Worm (Caenorhabditis elegans): ENCODE results near the gene C54E4.5.

Gene C54E4.5

DNA sequence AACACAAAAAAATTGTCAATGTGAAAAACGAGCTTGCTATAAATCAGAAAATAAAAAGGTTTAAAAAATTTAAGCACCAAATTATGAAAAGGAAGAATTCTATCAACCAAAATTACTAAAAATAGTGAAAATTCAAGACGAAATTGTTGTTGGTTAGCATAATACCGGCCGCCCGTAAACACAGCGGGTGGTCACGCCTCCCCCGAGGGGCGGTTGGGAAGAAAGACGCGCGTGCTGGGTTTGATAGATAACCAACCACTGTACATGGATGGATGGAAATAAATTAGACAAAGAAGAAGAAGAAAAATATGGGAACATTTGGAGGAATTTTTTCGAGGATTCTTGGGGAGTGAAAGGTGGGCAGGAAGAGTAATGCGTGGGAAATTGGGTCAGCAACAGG is 6.8 kb downstream of the C54E4.5 start:
- TF ChIP-seq aptf-2 (GFP tag; conservative IDR thresholded peaks at IDR 0.05) (no peak), egl-44 (GFP tag; IDR thresholded peaks at IDR 0.05) (no peak), sptf-2 (GFP tag; optimal IDR thresholded peaks at IDR 0.05) (no peak), cebp-2 (GFP tag; IDR thresholded peaks at IDR 0.05) (no peak), ztf-3 (GFP tag; optimal IDR thresholded peaks at IDR 0.05) (no peak), somi-1 (GFP tag; optimal IDR thresholded peaks at IDR 0.05) (no peak), tlf-1 (GFP tag; optimal IDR thresholded peaks at IDR 0.05) (no peak), snpc-4 (GFP tag; optimal IDR thresholded peaks at IDR 0.05) (no peak), snpc-4 (tag; optimal IDR thresholded peaks at IDR 0.05) (no peak), bed-2 (GFP tag; IDR thresholded peaks at IDR 0.05) (no peak), T07F8.4 (tag; optimal IDR thresholded peaks at IDR 0.05) (no peak), atf-7 (tag; optimal IDR thresholded peaks at IDR 0.05) (no peak), dpff-1 (tag; optimal IDR thresholded peaks at IDR 0.05) (no peak)

DNA sequence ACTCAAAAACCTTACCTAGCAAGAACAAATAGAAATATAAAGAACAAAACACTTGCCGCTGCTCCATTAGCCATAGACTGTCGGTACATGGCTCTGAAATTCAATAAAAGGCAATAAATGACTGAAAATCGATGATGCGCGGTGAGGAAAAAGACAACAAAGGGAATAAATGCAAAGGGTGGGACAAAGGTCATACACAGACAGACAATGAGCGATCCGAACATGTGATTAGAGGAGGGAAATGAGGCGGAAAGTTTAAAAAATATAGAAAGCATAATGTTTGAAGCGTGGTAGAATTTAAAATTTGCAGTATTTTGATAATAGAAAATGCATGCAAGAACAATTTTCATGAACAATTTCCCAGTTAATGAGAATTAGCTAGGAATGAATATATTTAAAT is 8.6 kb downstream of the C54E4.5 start, which contains the start of gene C54E4.12:
Gene C54E4.12 (minus strand): TSS at position 101 of the 400 bp plus-strand sequence.
- no peak for TF ChIP-seq ztf-28 (GFP tag; IDR thresholded peaks at IDR 0.05)
- no peak for TF ChIP-seq K11D2.4 (GFP tag; IDR thresholded peaks at IDR 0.05)
- no peak for TF ChIP-seq ccch-3 (GFP tag; optimal IDR thresholded peaks at IDR 0.05)
- TF ChIP-seq ztf-25 (GFP tag; IDR thresholded peaks at IDR 0.05) = no peak
- TF ChIP-seq lir-1 (GFP tag; conservative IDR thresholded peaks at IDR 0.05) = no peak

DNA sequence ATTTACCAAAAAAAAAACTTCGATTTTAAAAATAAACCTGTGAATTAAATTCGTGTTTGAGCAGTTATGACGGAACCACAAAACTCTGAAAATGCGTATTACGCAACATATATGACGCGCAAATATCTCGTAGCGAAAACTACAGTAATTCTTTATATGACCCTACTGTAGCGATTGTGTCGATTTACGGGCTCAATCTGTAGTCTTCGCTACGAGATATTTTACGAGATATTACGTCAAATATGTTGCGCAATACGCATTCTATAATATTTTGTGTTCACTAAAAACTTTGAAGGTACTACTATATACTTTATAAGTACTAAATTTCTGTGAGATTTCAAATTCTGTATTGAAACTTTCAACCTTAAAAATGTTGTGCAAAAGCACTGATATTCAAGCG is 11.6 kb downstream of the C54E4.5 start:
- TF ChIP-seq efl-1 (GFP tag; optimal IDR thresholded peaks at IDR 0.05) = no peak

DNA sequence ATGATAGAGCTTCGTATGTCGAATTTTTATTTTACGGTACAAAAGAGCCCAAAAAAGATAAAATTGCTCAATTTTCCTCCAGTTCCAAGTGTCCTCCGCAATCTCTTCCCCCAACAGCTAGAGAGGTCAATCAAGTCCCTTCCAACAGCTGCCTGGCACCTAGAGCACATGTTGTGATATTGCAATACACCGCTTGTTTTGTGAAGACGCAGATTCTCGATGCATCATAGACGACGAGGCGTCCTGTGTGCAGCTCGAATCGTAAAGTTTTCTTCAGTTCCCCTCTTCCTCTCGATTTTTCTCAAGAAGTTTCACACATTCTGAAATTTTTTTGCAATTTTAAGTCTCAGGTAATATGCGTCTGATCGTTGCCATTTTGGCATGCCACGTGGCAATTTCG is 12.5 kb downstream of the C54E4.5 start, which contains the start of gene test-1:
Gene test-1 (plus strand): TSS at position 345 of the 400 bp plus-strand sequence.
- no peak for TF ChIP-seq cebp-2 (GFP tag; IDR thresholded peaks at IDR 0.05)
- TF ChIP-seq Y53F4B.3 (GFP tag; IDR thresholded peaks at IDR 0.05) = no peak
- TF ChIP-seq madf-6 (GFP tag; IDR thresholded peaks at IDR 0.05) = no peak
- no peak for TF ChIP-seq lsl-1 (GFP tag; optimal IDR thresholded peaks at IDR 0.05)
- no peak for TF ChIP-seq lin-40 (tag; optimal IDR thresholded peaks at IDR 0.05)
- no peak for TF ChIP-seq aptf-3 (GFP tag; IDR thresholded peaks at IDR 0.05)
- no peak for TF ChIP-seq dpff-1 (tag; optimal IDR thresholded peaks at IDR 0.05)
- TF ChIP-seq ets-4 (GFP tag; optimal IDR thresholded peaks at IDR 0.05) = no peak

DNA sequence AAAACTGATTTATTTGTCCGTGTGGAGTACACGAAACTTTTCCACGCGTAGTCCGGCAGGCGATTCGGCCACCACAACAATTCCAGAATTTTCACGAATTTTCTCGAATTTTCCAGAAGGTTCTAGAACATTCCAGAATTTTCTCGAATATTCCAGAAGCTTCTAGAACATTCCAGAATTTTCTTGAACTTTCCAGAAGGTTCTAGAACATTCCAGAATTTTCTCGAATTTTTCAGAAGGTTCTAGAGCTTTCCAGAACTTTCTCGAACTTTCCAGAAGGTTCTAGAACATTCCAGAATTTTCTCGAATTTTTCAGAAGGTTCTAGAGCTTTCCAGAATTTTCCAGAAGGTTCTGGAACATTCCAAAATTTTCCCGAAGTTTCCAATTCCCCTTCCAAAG is 13.2 kb downstream of the C54E4.5 start:
- TF ChIP-seq hsf-1 (GFP tag; IDR thresholded peaks at IDR 0.05) (peak; percentile 98), madf-6 (GFP tag; IDR thresholded peaks at IDR 0.05) (peak; percentile 60), rcor-1 (GFP tag; IDR thresholded peaks at IDR 0.05) (peak; percentile 9; the same call in 1 of the 2 replicates), ekl-4 (GFP tag; IDR thresholded peaks at IDR 0.05) (peak; percentile 79), ceh-100 (GFP tag; IDR thresholded peaks at IDR 0.05) (peak; percentile 68), Y56A3A.18 (GFP tag; IDR thresholded peaks at IDR 0.05) (0 out of 2 replicates have a peak, but pooled peaks have one; percentile 74), nfyb-1 (GFP tag; IDR thresholded peaks at IDR 0.05) (0 out of 2 replicates have a peak, but pooled peaks have one; percentile 26), dox-1 (GFP tag; IDR thresholded peaks at IDR 0.05) (peak; percentile 91), ceh-40 (GFP tag; IDR thresholded peaks at IDR 0.05) (0 out of 2 replicates have a peak, but pooled peaks have one; percentile 60), egrh-3 (GFP tag; IDR thresholded peaks at IDR 0.05) (peak; percentile 17; the same call in 1 of the 2 replicates), Y53F4B.3 (GFP tag; IDR thresholded peaks at IDR 0.05) (0 out of 2 replicates have a peak, but pooled peaks have one; percentile 13)
